Worm (Caenorhabditis elegans) whole organism, L1 larva: ENCODE results near the gene F35F10.13.

ENCODE experiments used
- C04F5.9 ChIP-seq: sonication (generic microtip); optimal IDR thresholded peaks from 2 replicates; lab custom pipeline; 2016; ENCODE audit warnings: missing genetic modification characterization, missing compliant biosample characterization
- C34B4.2 ChIP-seq: sonication (generic microtip); optimal IDR thresholded peaks from 2 replicates; lab custom pipeline; 2017; ENCODE audit warnings: mild to moderate bottlenecking, missing genetic modification characterization, missing compliant biosample characterization
- F16B12.6 ChIP-seq: fragments of 150-350 bp; optimal IDR thresholded peaks from 2 replicates; lab custom pipeline; 2014; ENCODE audit warnings: missing biosample characterization, missing genetic modification characterization
- Y116A8C.19 ChIP-seq: sonication (generic microtip); optimal IDR thresholded peaks from 2 replicates; lab custom pipeline; 2016; ENCODE audit warnings: missing compliant biosample characterization, missing genetic modification characterization, borderline replicate concordance
- alr-1 ChIP-seq: fragments of 200-800 bp; sonication (Bioruptor generic); optimal IDR thresholded peaks from 2 replicates; lab custom pipeline; 2018; ENCODE audit warnings: borderline replicate concordance, mild to moderate bottlenecking, missing genetic modification characterization, missing compliant biosample characterization
- aly-2 ChIP-seq: fragments of 150-350 bp; optimal IDR thresholded peaks from 2 replicates; lab custom pipeline; 2014; ENCODE audit warnings: missing biosample characterization, missing genetic modification characterization
- ama-1 ChIP-seq: fragments of 150-350 bp; optimal IDR thresholded peaks from 2 replicates; lab custom pipeline; 2014
- blmp-1 ChIP-seq: fragments of 150-350 bp; optimal IDR thresholded peaks from 2 replicates; lab custom pipeline; 2014; ENCODE audit warnings: missing biosample characterization, missing genetic modification characterization
- ceh-63 ChIP-seq: fragments of 200-800 bp; sonication (Bioruptor generic); optimal IDR thresholded peaks from 2 replicates; lab custom pipeline; 2018; ENCODE audit warnings: mild to moderate bottlenecking, missing genetic modification characterization, missing compliant biosample characterization
- ceh-88 ChIP-seq: fragments of 200-800 bp; sonication (Bioruptor generic); IDR thresholded peaks from 2 replicates; pipeline ENCODE4 v1.3.6; 2022; ENCODE audit warnings: missing genetic modification characterization, missing compliant biosample characterization
- ceh-90 ChIP-seq: sonication (generic microtip); optimal IDR thresholded peaks from 2 replicates; lab custom pipeline; 2016; ENCODE audit warnings: missing genetic modification characterization, missing compliant biosample characterization
- ces-1 ChIP-seq: fragments of 150-350 bp; optimal IDR thresholded peaks from 2 replicates; lab custom pipeline; 2014; ENCODE audit warnings: missing biosample characterization, missing genetic modification reagents, missing genetic modification characterization
- dsc-1 ChIP-seq: sonication (generic microtip); optimal IDR thresholded peaks from 2 replicates; lab custom pipeline; 2016; ENCODE audit warnings: mild to moderate bottlenecking, missing genetic modification characterization, missing compliant biosample characterization
- efl-1 ChIP-seq, 4 experiments: fragments of 150-350 bp; optimal IDR thresholded peaks in 3 of 4; peaks in 1 of 4; 1 replicate in 1 of 4; 2 replicates in 3 of 4; lab custom pipeline; 2014; ENCODE audit warnings: missing biosample characterization in 2 of 4, missing genetic modification characterization in 2 of 4, missing genetic modification reagents in 2 of 4
- efl-3 ChIP-seq: fragments of 200-800 bp; sonication (Bioruptor generic); optimal IDR thresholded peaks from 2 replicates; lab custom pipeline; 2018; ENCODE audit warnings: mild to moderate bottlenecking, missing genetic modification characterization, missing compliant biosample characterization
- egl-13 ChIP-seq: sonication (generic microtip); optimal IDR thresholded peaks from 2 replicates; lab custom pipeline; 2016; ENCODE audit warnings: missing genotype, missing genetic modification reagents, missing genetic modification characterization, missing compliant biosample characterization
- elt-3 ChIP-seq, 6 experiments: fragments of 150-350 bp in 1 of 6; sonication (generic microtip); optimal IDR thresholded peaks; 2 replicates each; lab custom pipeline; 2017 to 2018; ENCODE audit warnings: missing biosample characterization in 6 of 6, missing genetic modification characterization in 6 of 6, inconsistent platforms in 1 of 6
- fkh-4 ChIP-seq: sonication (generic microtip); optimal IDR thresholded peaks from 2 replicates; lab custom pipeline; 2016; ENCODE audit warnings: missing compliant biosample characterization, missing genetic modification characterization, borderline replicate concordance
- fkh-8 ChIP-seq: sonication (generic microtip); optimal IDR thresholded peaks from 2 replicates; lab custom pipeline; 2016; ENCODE audit warnings: mild to moderate bottlenecking, missing genetic modification characterization, missing compliant biosample characterization
- fos-1 ChIP-seq: fragments of 150-350 bp; optimal IDR thresholded peaks from 2 replicates; lab custom pipeline; 2014; ENCODE audit warnings: missing biosample characterization, missing genetic modification characterization
- grh-1 ChIP-seq: fragments of 200-800 bp; sonication (Bioruptor generic); IDR thresholded peaks from 2 replicates; pipeline ENCODE4 v1.3.6; 2022; ENCODE audit warnings: missing genetic modification reagents, missing genetic modification characterization, missing compliant biosample characterization
- hpl-2 ChIP-seq: fragments of 150-350 bp; optimal IDR thresholded peaks from 2 replicates; lab custom pipeline; 2014; ENCODE audit warnings: missing biosample characterization, missing genetic modification reagents, missing genetic modification characterization
- jun-1 ChIP-seq: fragments of 150-350 bp; optimal IDR thresholded peaks from 2 replicates; lab custom pipeline; 2014; ENCODE audit warnings: missing biosample characterization, missing genetic modification reagents, missing genetic modification characterization
- lin-13 ChIP-seq: fragments of 150-350 bp; optimal IDR thresholded peaks from 2 replicates; lab custom pipeline; 2014; ENCODE audit warnings: missing biosample characterization, missing genetic modification reagents, missing genetic modification characterization
- lin-14 ChIP-seq: fragments of 200-800 bp; sonication (Bioruptor generic); optimal IDR thresholded peaks from 2 replicates; lab custom pipeline; 2018; ENCODE audit warnings: mild to moderate bottlenecking, missing genetic modification characterization, moderate library complexity, missing compliant biosample characterization
- lin-15B ChIP-seq: fragments of 150-350 bp; sonication (generic microtip); optimal IDR thresholded peaks from 3 replicates; lab custom pipeline; 2014; ENCODE audit warnings: missing biosample characterization, missing genetic modification characterization
- lin-35 ChIP-seq, 2 experiments: fragments of 150-350 bp; optimal IDR thresholded peaks; 2 replicates each; lab custom pipeline; 2014; ENCODE audit warnings: missing biosample characterization in 2 of 2, missing genetic modification characterization in 2 of 2, missing genetic modification reagents in 2 of 2
- lin-39 ChIP-seq: fragments of 150-350 bp; optimal IDR thresholded peaks from 2 replicates; lab custom pipeline; 2014; ENCODE audit warnings: missing biosample characterization, missing genetic modification reagents, missing genetic modification characterization
- lir-3 ChIP-seq: sonication (generic microtip); optimal IDR thresholded peaks from 2 replicates; lab custom pipeline; 2016; ENCODE audit warnings: mild to moderate bottlenecking, missing genetic modification characterization, moderate library complexity, missing compliant biosample characterization; ENCODE audit not compliant: poor library complexity
- mab-9 ChIP-seq: fragments of 200-800 bp; sonication (Bioruptor generic); IDR thresholded peaks from 2 replicates; pipeline ENCODE4 v1.3.6; 2022; ENCODE audit warnings: missing genetic modification reagents, missing genetic modification characterization, missing compliant biosample characterization
- nhr-12 ChIP-seq: sonication (generic microtip); optimal IDR thresholded peaks from 2 replicates; lab custom pipeline; 2017; ENCODE audit warnings: missing biosample characterization, missing genetic modification characterization
- nhr-19 ChIP-seq: fragments of 200-800 bp; sonication (Bioruptor generic); conservative IDR thresholded peaks from 2 replicates; pipeline ENCODE4 v1.3.6; 2022; ENCODE audit warnings: missing genetic modification characterization, missing compliant biosample characterization
- nhr-20 ChIP-seq: sonication (generic microtip); optimal IDR thresholded peaks from 2 replicates; lab custom pipeline; 2016; ENCODE audit warnings: mild to moderate bottlenecking, missing genetic modification characterization, missing compliant biosample characterization
- nhr-237 ChIP-seq: fragments of 150-350 bp; optimal IDR thresholded peaks from 2 replicates; lab custom pipeline; 2014; ENCODE audit warnings: missing biosample characterization, missing genetic modification characterization
- nhr-28 ChIP-seq: fragments of 150-350 bp; optimal IDR thresholded peaks from 2 replicates; lab custom pipeline; 2014; ENCODE audit warnings: missing biosample characterization, missing genetic modification characterization
- nhr-77 ChIP-seq: fragments of 150-350 bp; optimal IDR thresholded peaks from 2 replicates; lab custom pipeline; 2014; ENCODE audit warnings: missing biosample characterization, missing genetic modification characterization
- nhr-84 ChIP-seq: sonication (generic microtip); optimal IDR thresholded peaks from 2 replicates; lab custom pipeline; 2017; ENCODE audit warnings: missing biosample characterization, missing genetic modification characterization
- nhr-90 ChIP-seq: sonication (generic microtip); optimal IDR thresholded peaks from 2 replicates; lab custom pipeline; 2016; ENCODE audit warnings: mild to moderate bottlenecking, missing genetic modification characterization, missing compliant biosample characterization; ENCODE audit not compliant: poor library complexity
- pag-3 ChIP-seq: sonication (generic microtip); optimal IDR thresholded peaks from 2 replicates; lab custom pipeline; 2017; ENCODE audit warnings: missing genetic modification characterization, mild to moderate bottlenecking, missing compliant biosample characterization, antibody characterized with exemption, borderline replicate concordance; ENCODE audit not compliant: insufficient read depth
- pax-3 ChIP-seq: fragments of 200-800 bp; sonication (Bioruptor generic); optimal IDR thresholded peaks from 2 replicates; lab custom pipeline; 2018; ENCODE audit warnings: mild to moderate bottlenecking, missing genetic modification characterization, moderate library complexity, missing compliant biosample characterization
- pqm-1 ChIP-seq: sonication (generic microtip); optimal IDR thresholded peaks from 3 replicates; lab custom pipeline; 2017; ENCODE audit warnings: missing biosample characterization, missing genetic modification characterization
- rnt-1 ChIP-seq: sonication (generic microtip); optimal IDR thresholded peaks from 2 replicates; lab custom pipeline; 2016; ENCODE audit warnings: mild to moderate bottlenecking, missing genetic modification characterization, moderate library complexity, missing compliant biosample characterization
- snpc-4 ChIP-seq: fragments of 150-350 bp; optimal IDR thresholded peaks from 2 replicates; lab custom pipeline; 2014; ENCODE audit warnings: missing biosample characterization, missing genetic modification characterization
- sox-4 ChIP-seq: sonication (generic microtip); optimal IDR thresholded peaks from 2 replicates; lab custom pipeline; 2016; ENCODE audit warnings: missing genetic modification characterization, missing compliant biosample characterization
- sup-37 ChIP-seq: fragments of 200-800 bp; sonication (Bioruptor generic); optimal IDR thresholded peaks from 2 replicates; lab custom pipeline; 2018; ENCODE audit warnings: mild to moderate bottlenecking, missing genetic modification characterization, missing compliant biosample characterization
- swsn-7 ChIP-seq: sonication (generic microtip); optimal IDR thresholded peaks from 2 replicates; lab custom pipeline; 2016; ENCODE audit warnings: missing genetic modification characterization, missing compliant biosample characterization
- tbx-2 ChIP-seq: sonication (generic microtip); optimal IDR thresholded peaks from 2 replicates; lab custom pipeline; 2016; ENCODE audit warnings: missing genetic modification characterization, missing compliant biosample characterization
- tlp-1 ChIP-seq: fragments of 150-350 bp; optimal IDR thresholded peaks from 2 replicates; lab custom pipeline; 2014; ENCODE audit warnings: missing biosample characterization, missing genetic modification characterization
- unc-130 ChIP-seq: fragments of 150-350 bp; optimal IDR thresholded peaks from 2 replicates; lab custom pipeline; 2017; ENCODE audit warnings: missing biosample characterization, missing genetic modification characterization, inconsistent platforms
- unc-62 ChIP-seq: fragments of 150-350 bp; optimal IDR thresholded peaks from 2 replicates; lab custom pipeline; 2014; ENCODE audit warnings: missing biosample characterization, missing genetic modification reagents, missing genetic modification characterization
- unc-98 ChIP-seq: fragments of 200-800 bp; sonication (Bioruptor generic); IDR thresholded peaks from 2 replicates; pipeline ENCODE4 v1.3.6; 2022; ENCODE audit warnings: missing genetic modification characterization, missing compliant biosample characterization
- zip-4 ChIP-seq: fragments of 200-800 bp; sonication (Bioruptor generic); optimal IDR thresholded peaks from 2 replicates; lab custom pipeline; 2018; ENCODE audit warnings: mild to moderate bottlenecking, missing genetic modification characterization, moderate library complexity, missing compliant biosample characterization
- ztf-4 ChIP-seq: fragments of 150-350 bp; optimal IDR thresholded peaks from 2 replicates; lab custom pipeline; 2014; ENCODE audit warnings: missing biosample characterization, missing genetic modification characterization

Gene F35F10.13

DNA sequence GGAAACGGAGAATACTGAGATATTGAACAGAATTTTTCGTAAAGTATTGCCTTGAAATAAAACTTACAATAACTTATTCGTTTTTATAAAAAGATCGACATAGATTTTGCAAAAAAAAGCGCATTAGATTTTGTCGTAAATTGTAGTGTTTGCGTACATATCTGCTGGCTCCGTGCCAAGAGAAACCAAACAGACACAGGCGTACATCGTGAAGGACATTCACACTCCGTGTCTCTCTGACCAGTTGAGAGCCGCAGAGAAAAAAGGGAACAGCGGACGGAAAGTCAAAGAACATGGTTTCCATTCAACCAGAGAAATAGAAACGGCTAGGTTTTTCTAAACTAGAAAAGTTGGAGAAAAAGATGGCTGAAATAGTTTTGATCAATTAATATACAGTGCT lies 3.6 kb downstream of the F35F10.13 start, which contains the start of gene arrd-19 (continued):
- peak; percentile 72 for TF ChIP-seq nhr-77 (tag; lab: Kevin White, UChicago)
- TF ChIP-seq elt-3 (tag; optimal IDR thresholded peaks at IDR 0.05; lab: Kevin White, UChicago): peak in 2 of 6 experiments; percentile 5 to 30
- no peak for TF ChIP-seq sup-37 (GFP tag; lab: Kevin White, UChicago)
- no peak for TF ChIP-seq ztf-4 (tag; lab: Kevin White, UChicago)
- TF ChIP-seq lin-14 (GFP tag; lab: Kevin White, UChicago): peak; percentile 98
- TF ChIP-seq efl-1 (optimal IDR thresholded peaks at IDR 0.05; lab: Kevin White, UChicago): peak; percentile 74 to 75
- TF ChIP-seq efl-1 (GFP tag; optimal IDR thresholded peaks at IDR 0.05 in 1 of 2; lab: Kevin White, UChicago): peak; percentile 51 to 95
- peak; percentile 74 for TF ChIP-seq blmp-1
- peak; percentile 19 for TF ChIP-seq egl-13 (tag; lab: Kevin White, UChicago)
- peak; percentile 21 for TF ChIP-seq lin-15B
- no peak for TF ChIP-seq pax-3 (tag; lab: Kevin White, UChicago)
- no peak for TF ChIP-seq lir-3 (tag; lab: Kevin White, UChicago)
- TF ChIP-seq dsc-1 (tag; lab: Kevin White, UChicago): peak; percentile 46
- TF ChIP-seq efl-3 (GFP tag; lab: Kevin White, UChicago): no peak
- no peak for TF ChIP-seq pqm-1 (tag; lab: Kevin White, UChicago)
- no peak for TF ChIP-seq ceh-63
- TF ChIP-seq unc-62 (GFP tag; lab: Kevin White, UChicago): no peak
- TF ChIP-seq jun-1 (tag; lab: Kevin White, UChicago): peak; percentile 29
- TF ChIP-seq ces-1: no peak
- TF ChIP-seq mab-9: peak; percentile 43; the same call in 1 of the 2 replicates
- TF ChIP-seq nhr-90 (tag; lab: Kevin White, UChicago): peak; percentile 34
- TF ChIP-seq fkh-4 (tag; lab: Kevin White, UChicago): no peak
- no peak for TF ChIP-seq nhr-237 (tag; lab: Kevin White, UChicago)
- no peak for TF ChIP-seq ama-1
- TF ChIP-seq C34B4.2: no peak
- peak; percentile 53 for TF ChIP-seq fos-1
- no peak for TF ChIP-seq ceh-90 (tag; lab: Kevin White, UChicago)
- TF ChIP-seq lin-35 (GFP tag; optimal IDR thresholded peaks at IDR 0.05; lab: Kevin White, UChicago): peak; percentile 49 to 64
- TF ChIP-seq tbx-2: peak; percentile 73
- TF ChIP-seq lin-13 (GFP tag; lab: Kevin White, UChicago): peak; percentile 38
- peak; percentile 66 for TF ChIP-seq fkh-8 (tag; lab: Kevin White, UChicago)
- peak; percentile 78 for TF ChIP-seq rnt-1 (tag; lab: Kevin White, UChicago)
- no peak for TF ChIP-seq zip-4 (GFP tag; lab: Kevin White, UChicago)
- TF ChIP-seq nhr-28 (tag; lab: Kevin White, UChicago): no peak
- peak; percentile 77 for TF ChIP-seq nhr-19
- peak; percentile 63 for TF ChIP-seq unc-130 (tag; lab: Kevin White, UChicago)
- no peak for TF ChIP-seq nhr-84 (tag; lab: Kevin White, UChicago)
- no peak for TF ChIP-seq unc-98 (GFP tag; lab: Robert Waterston, UW)
- no peak for TF ChIP-seq Y116A8C.19
- no peak for TF ChIP-seq aly-2
- TF ChIP-seq sox-4: no peak
- peak; percentile 54 for TF ChIP-seq snpc-4 (tag; lab: Kevin White, UChicago)
- TF ChIP-seq F16B12.6: peak; percentile 86
- TF ChIP-seq grh-1 (GFP tag; lab: Robert Waterston, UW): peak; percentile 72
- no peak for TF ChIP-seq C04F5.9 (tag; lab: Kevin White, UChicago)
- no peak for TF ChIP-seq lin-39 (tag; lab: Kevin White, UChicago)
- peak; percentile 77 for TF ChIP-seq swsn-7 (tag; lab: Kevin White, UChicago)
- TF ChIP-seq nhr-12 (tag; lab: Kevin White, UChicago): no peak
- TF ChIP-seq nhr-20 (tag; lab: Kevin White, UChicago): peak; percentile 84
- no peak for TF ChIP-seq hpl-2 (GFP tag; lab: Kevin White, UChicago)
- peak; percentile 67 for TF ChIP-seq pag-3 (tag; lab: Kevin White, UChicago)
- no peak for TF ChIP-seq tlp-1 (tag; lab: Kevin White, UChicago)
- no peak for TF ChIP-seq ceh-88 (GFP tag; lab: Robert Waterston, UW)
- no peak for TF ChIP-seq alr-1 (tag; lab: Kevin White, UChicago)
